Fruit fly (Drosophila melanogaster) whole organism, embryonic: ENCODE data around the gene RhoGAP93B.

Experiments used
- Asciz ChIP-seq: fragments of 200-800 bp; sonication (Bioruptor generic); optimal IDR thresholded peaks from 2 replicates; lab custom pipeline; 2017; ENCODE audit warnings: missing biosample characterization, mild to moderate bottlenecking, missing genetic modification characterization, missing genetic modification reagents
- BtbVII ChIP-seq: fragments of 200-800 bp; sonication (Bioruptor generic); optimal IDR thresholded peaks from 3 replicates; lab custom pipeline; 2017; ENCODE audit warnings: missing biosample characterization, mild to moderate bottlenecking, missing genetic modification characterization
- CG10565 ChIP-seq: fragments of 200-800 bp; sonication (Bioruptor generic); optimal IDR thresholded peaks from 3 replicates; lab custom pipeline; 2016; ENCODE audit warnings: missing biosample characterization, mild to moderate bottlenecking, missing genetic modification characterization
- CG12219 ChIP-seq: fragments of 200-800 bp; sonication (Bioruptor generic); optimal IDR thresholded peaks from 3 replicates; lab custom pipeline; 2018; ENCODE audit warnings: missing biosample characterization, mild to moderate bottlenecking, missing genetic modification characterization
- CG12391 ChIP-seq: fragments of 200-800 bp; sonication (Bioruptor generic); optimal IDR thresholded peaks from 3 replicates; lab custom pipeline; 2018; ENCODE audit warnings: missing biosample characterization, mild to moderate bottlenecking, missing genetic modification characterization, moderate library complexity
- CG14860 ChIP-seq: fragments of 200-800 bp; sonication (Bioruptor generic); IDR thresholded peaks from 3 replicates; pipeline ENCODE4 v1.3.6; 2022; ENCODE audit warnings: missing biosample characterization, missing genetic modification characterization; ENCODE audit not compliant: partially characterized antibody
- CG15011 ChIP-seq: fragments of 200-800 bp; sonication (Bioruptor generic); optimal IDR thresholded peaks from 3 replicates; lab custom pipeline; 2018; ENCODE audit warnings: missing biosample characterization, mild to moderate bottlenecking, missing genetic modification characterization
- CG15479 ChIP-seq: fragments of 200-800 bp; sonication (Bioruptor generic); optimal IDR thresholded peaks from 3 replicates; lab custom pipeline; 2019; ENCODE audit warnings: missing biosample characterization, mild to moderate bottlenecking, missing genetic modification characterization, moderate library complexity
- CG1792 ChIP-seq: fragments of 200-800 bp; sonication (Bioruptor generic); optimal IDR thresholded peaks from 2 replicates; lab custom pipeline; 2016; ENCODE audit warnings: missing biosample characterization, missing genetic modification characterization
- CG18011 ChIP-seq: fragments of 200-800 bp; sonication (Bioruptor generic); optimal IDR thresholded peaks from 2 replicates; lab custom pipeline; 2017; ENCODE audit warnings: missing biosample characterization, missing genetic modification characterization, mild to moderate bottlenecking, moderate library complexity, missing genotype
- CG18619 ChIP-seq: fragments of 200-800 bp; sonication (Bioruptor generic); optimal IDR thresholded peaks from 3 replicates; lab custom pipeline; 2017; ENCODE audit warnings: missing biosample characterization, mild to moderate bottlenecking, missing genetic modification characterization
- CG2129 ChIP-seq: fragments of 200-800 bp; sonication (Bioruptor generic); IDR thresholded peaks from 2 replicates; pipeline ENCODE4 v1.3.6; 2022; ENCODE audit warnings: missing biosample characterization, missing genetic modification characterization; ENCODE audit not compliant: partially characterized antibody
- CG2199 ChIP-seq: fragments of 200-800 bp; sonication (Bioruptor generic); IDR thresholded peaks from 3 replicates; pipeline ENCODE4 v1.3.6; 2022; ENCODE audit warnings: missing biosample characterization, missing genetic modification characterization
- CG2889 ChIP-seq: fragments of 200-800 bp; sonication (Bioruptor generic); IDR thresholded peaks from 3 replicates; pipeline ENCODE4 v1.3.6; 2022; ENCODE audit warnings: missing biosample characterization, missing genetic modification characterization
- CG30431 ChIP-seq: fragments of 200-800 bp; sonication (Bioruptor generic); optimal IDR thresholded peaks from 2 replicates; lab custom pipeline; 2017; ENCODE audit warnings: missing biosample characterization, missing genetic modification characterization
- CG31441 ChIP-seq: fragments of 200-800 bp; sonication (Bioruptor generic); IDR thresholded peaks from 2 replicates; pipeline ENCODE4 v1.3.6; 2022; ENCODE audit warnings: missing biosample characterization, missing genetic modification characterization
- CG34422 ChIP-seq: fragments of 200-800 bp; sonication (Bioruptor generic); IDR thresholded peaks from 3 replicates; pipeline ENCODE4 v1.3.6; 2022; ENCODE audit warnings: missing biosample characterization, missing genetic modification characterization
- CG43689 ChIP-seq: fragments of 200-800 bp; sonication (Bioruptor generic); IDR thresholded peaks from 2 replicates; pipeline ENCODE4 v1.3.6; 2022; ENCODE audit warnings: missing biosample characterization, missing genetic modification characterization
- CG4730 ChIP-seq: fragments of 200-800 bp; sonication (Bioruptor generic); IDR thresholded peaks from 2 replicates; pipeline ENCODE4 v1.3.6; 2022; ENCODE audit warnings: missing biosample characterization, missing genetic modification characterization
- CG9797 ChIP-seq: fragments of 200-800 bp; sonication (Bioruptor generic); optimal IDR thresholded peaks from 3 replicates; lab custom pipeline; 2018; ENCODE audit warnings: missing biosample characterization, mild to moderate bottlenecking, missing genetic modification characterization
- D ChIP-seq, 2 experiments: fragments of 200-800 bp in 1 of 2; fragments of >200 bp in 1 of 2; sonication (Bioruptor generic) in 1 of 2; optimal IDR thresholded peaks; 2 replicates in 1 of 2; 3 replicates in 1 of 2; lab custom pipeline; 2017; ENCODE audit warnings: mild to moderate bottlenecking in 1 of 2, missing biosample characterization in 1 of 2, missing genetic modification characterization in 1 of 2, missing genetic modification reagents in 1 of 2
- Dbx ChIP-seq: fragments of 200-800 bp; sonication (Bioruptor generic); IDR thresholded peaks from 3 replicates; pipeline ENCODE4 v1.3.6; 2022; ENCODE audit warnings: missing biosample characterization, missing genetic modification characterization
- Eip74EF ChIP-seq, 2 experiments: fragments of 200-800 bp in 1 of 2; fragments of >200 bp in 1 of 2; sonication (Bioruptor generic) in 1 of 2; optimal IDR thresholded peaks; 2 replicates each; lab custom pipeline; 2017 to 2019; ENCODE audit warnings: missing biosample characterization in 2 of 2, missing genetic modification characterization in 2 of 2, mild to moderate bottlenecking in 1 of 2, moderate library complexity in 1 of 2
- Hmr ChIP-seq: fragments of 200-800 bp; sonication (Bioruptor generic); optimal IDR thresholded peaks from 3 replicates; lab custom pipeline; 2017; ENCODE audit warnings: mild to moderate bottlenecking, missing biosample characterization, missing genetic modification reagents, missing genetic modification characterization
- Hmx ChIP-seq: fragments of 200-800 bp; sonication (Bioruptor generic); optimal IDR thresholded peaks from 2 replicates; lab custom pipeline; 2016; ENCODE audit warnings: missing biosample characterization, missing genetic modification characterization
- Lpt ChIP-seq: fragments of >200 bp; optimal IDR thresholded peaks from 2 replicates; lab custom pipeline; 2018; ENCODE audit warnings: missing biosample characterization, missing genetic modification characterization
- Nf-YC ChIP-seq: fragments of 200-800 bp; optimal IDR thresholded peaks from 3 replicates; lab custom pipeline; 2019; ENCODE audit warnings: missing biosample characterization, mild to moderate bottlenecking, missing genetic modification characterization, moderate library complexity
- Sin3A ChIP-seq: fragments of >200 bp; optimal IDR thresholded peaks from 2 replicates; lab custom pipeline; 2018
- Sox102F ChIP-seq: fragments of 200-800 bp; sonication (Bioruptor generic); optimal IDR thresholded peaks from 2 replicates; lab custom pipeline; 2018; ENCODE audit warnings: missing biosample characterization, mild to moderate bottlenecking, missing genetic modification characterization, moderate library complexity
- Stat92E ChIP-seq, 3 experiments: fragments of >200 bp in 2 of 3; fragments of 200-800 bp in 1 of 3; sonication (Bioruptor generic) in 1 of 3; optimal IDR thresholded peaks; 2 replicates each; lab custom pipeline; 2017 to 2019; ENCODE audit warnings: missing biosample characterization in 3 of 3, missing genetic modification characterization in 3 of 3, mild to moderate bottlenecking in 1 of 3, moderate library complexity in 1 of 3
- abd-A ChIP-seq: fragments of 200-800 bp; sonication (Bioruptor generic); optimal IDR thresholded peaks from 3 replicates; lab custom pipeline; 2019; ENCODE audit warnings: missing biosample characterization, mild to moderate bottlenecking, missing genetic modification characterization, moderate library complexity
- dysf ChIP-seq: fragments of 200-800 bp; sonication (Bioruptor generic); IDR thresholded peaks from 3 replicates; pipeline ENCODE4 v1.3.6; 2022; ENCODE audit warnings: missing biosample characterization, missing genetic modification characterization
- exex ChIP-seq: fragments of 200-800 bp; sonication (Bioruptor generic); optimal IDR thresholded peaks from 4 replicates; lab custom pipeline; 2018; ENCODE audit warnings: missing biosample characterization, mild to moderate bottlenecking, missing genetic modification characterization, moderate library complexity
- fu2 ChIP-seq: fragments of 200-800 bp; sonication (Bioruptor generic); optimal IDR thresholded peaks from 2 replicates; lab custom pipeline; 2016; ENCODE audit warnings: missing biosample characterization, missing genetic modification characterization
- grn ChIP-seq: fragments of 200-800 bp; sonication (Bioruptor generic); optimal IDR thresholded peaks from 3 replicates; lab custom pipeline; 2017; ENCODE audit warnings: missing biosample characterization, missing genetic modification characterization
- insv ChIP-seq, 2 experiments: fragments of 200-800 bp; sonication (Bioruptor generic); optimal IDR thresholded peaks; 3 replicates each; lab custom pipeline; 2016 to 2018; ENCODE audit warnings: missing biosample characterization in 2 of 2, missing genetic modification characterization in 2 of 2
- jumu ChIP-seq: fragments of 200-800 bp; sonication (Bioruptor generic); optimal IDR thresholded peaks from 3 replicates; lab custom pipeline; 2016; ENCODE audit warnings: missing biosample characterization, missing genetic modification characterization
- ken ChIP-seq: fragments of 200-800 bp; sonication (Bioruptor generic); IDR thresholded peaks from 3 replicates; pipeline ENCODE4 v1.3.6; 2022; ENCODE audit warnings: missing biosample characterization, missing genetic modification characterization
- knrl ChIP-seq: fragments of 200-800 bp; sonication (Bioruptor generic); IDR thresholded peaks from 3 replicates; pipeline ENCODE4 v1.3.6; 2022; ENCODE audit warnings: missing biosample characterization, missing genetic modification characterization; ENCODE audit not compliant: partially characterized antibody
- nmo ChIP-seq: fragments of 200-800 bp; sonication (Bioruptor generic); optimal IDR thresholded peaks from 2 replicates; lab custom pipeline; 2018; ENCODE audit warnings: missing biosample characterization, mild to moderate bottlenecking, missing genetic modification characterization, moderate library complexity
- odd ChIP-seq: fragments of 200-800 bp; sonication (Bioruptor generic); optimal IDR thresholded peaks from 2 replicates; lab custom pipeline; 2017; ENCODE audit warnings: missing biosample characterization, mild to moderate bottlenecking, missing genetic modification characterization
- psq ChIP-seq: fragments of 200-800 bp; sonication (Bioruptor generic); optimal IDR thresholded peaks from 2 replicates; lab custom pipeline; 2017; ENCODE audit warnings: missing biosample characterization, missing genetic modification characterization
- run ChIP-seq: fragments of 200-800 bp; sonication (Bioruptor generic); optimal IDR thresholded peaks from 3 replicates; lab custom pipeline; 2018; ENCODE audit warnings: missing biosample characterization, mild to moderate bottlenecking, missing genetic modification characterization
- sd ChIP-seq: fragments of 200-800 bp; sonication (Bioruptor generic); optimal IDR thresholded peaks from 3 replicates; lab custom pipeline; 2018; ENCODE audit warnings: missing biosample characterization, mild to moderate bottlenecking, missing genetic modification characterization, moderate library complexity
- sima ChIP-seq: fragments of 200-800 bp; sonication (Bioruptor generic); optimal IDR thresholded peaks from 2 replicates; lab custom pipeline; 2016; ENCODE audit warnings: missing biosample characterization, missing genetic modification characterization
- sob ChIP-seq: fragments of 200-800 bp; sonication (Bioruptor generic); IDR thresholded peaks from 2 replicates; pipeline ENCODE4 v1.3.6; 2022; ENCODE audit warnings: missing biosample characterization, missing genetic modification characterization
- tgo ChIP-seq: fragments of 200-800 bp; sonication (Bioruptor generic); IDR thresholded peaks from 3 replicates; pipeline ENCODE4 v1.3.6; 2022; ENCODE audit warnings: missing biosample characterization, missing genetic modification characterization
- tio ChIP-seq: fragments of 200-800 bp; sonication (Bioruptor generic); optimal IDR thresholded peaks from 2 replicates; lab custom pipeline; 2017; ENCODE audit warnings: missing biosample characterization, missing genetic modification characterization, inconsistent platforms
- unpg ChIP-seq: fragments of 200-800 bp; sonication (Bioruptor generic); optimal IDR thresholded peaks from 3 replicates; lab custom pipeline; 2018; ENCODE audit warnings: missing biosample characterization, mild to moderate bottlenecking, missing genetic modification characterization, moderate library complexity
- wek ChIP-seq: fragments of 200-800 bp; sonication (Bioruptor generic); optimal IDR thresholded peaks from 3 replicates; lab custom pipeline; 2018; ENCODE audit warnings: missing biosample characterization, mild to moderate bottlenecking, missing genetic modification characterization, moderate library complexity

Gene RhoGAP93B

dm6 chr3R:21111046-21111480 is 13.4 kb upstream of the RhoGAP93B start, which contains the start of gene Rab11 (continued):
- TF ChIP-seq CG15011 (GFP tag; lab: Kevin White, UChicago): no peak
- peak; percentile 59; the same call in 1 of the 2 replicates for TF ChIP-seq CG31441 (GFP tag; lab: Robert Waterston, UW)
- peak; percentile 26 for TF ChIP-seq CG18619 (GFP tag; lab: Kevin White, UChicago)
- no peak for TF ChIP-seq Eip74EF (GFP tag; optimal IDR thresholded peaks at IDR 0.05; lab: Kevin White, UChicago)
- TF ChIP-seq odd (GFP tag; lab: Kevin White, UChicago): no peak
- TF ChIP-seq sima (GFP tag; lab: Kevin White, UChicago): no peak
- no peak for TF ChIP-seq CG34422 (GFP tag; lab: Robert Waterston, UW)
- no peak for TF ChIP-seq BtbVII (GFP tag; lab: Kevin White, UChicago)
- no peak for TF ChIP-seq psq (GFP tag; lab: Kevin White, UChicago)
- TF ChIP-seq Nf-YC: peak; percentile 55
- peak; percentile 2 for TF ChIP-seq unpg (GFP tag; lab: Kevin White, UChicago)
- TF ChIP-seq run (tag; lab: Kevin White, UChicago): no peak
- TF ChIP-seq CG2199 (GFP tag; lab: Robert Waterston, UW): no peak
- TF ChIP-seq sob (GFP tag; lab: Robert Waterston, UW): peak; percentile 37; the same call in 1 of the 2 replicates
- TF ChIP-seq Stat92E (GFP tag; optimal IDR thresholded peaks at IDR 0.05; lab: Kevin White, UChicago): no peak
- no peak for TF ChIP-seq Lpt (GFP tag; lab: Kevin White, UChicago)
- TF ChIP-seq tio (GFP tag; lab: Kevin White, UChicago): no peak
- peak in 1 of 2 experiments; percentile 31 for TF ChIP-seq insv (GFP tag; optimal IDR thresholded peaks at IDR 0.05; lab: Kevin White, UChicago)
- peak; percentile 77 for TF ChIP-seq CG2129
- TF ChIP-seq Dbx (GFP tag; lab: Robert Waterston, UW): peak; percentile 57; the same call in 2 of the 3 replicates
- TF ChIP-seq ken (GFP tag; lab: Robert Waterston, UW): no peak
- TF ChIP-seq abd-A (tag; lab: Kevin White, UChicago): no peak
- TF ChIP-seq CG2889 (GFP tag; lab: Robert Waterston, UW): no peak
- TF ChIP-seq CG30431: no peak
- TF ChIP-seq CG10565 (GFP tag; lab: Kevin White, UChicago): no peak
- peak; percentile 51 for TF ChIP-seq exex (tag; lab: Kevin White, UChicago)
- no peak for TF ChIP-seq CG12219 (GFP tag; lab: Kevin White, UChicago)
- TF ChIP-seq CG43689 (GFP tag; lab: Robert Waterston, UW): no peak
- TF ChIP-seq tgo (GFP tag; lab: Robert Waterston, UW): peak; percentile 43; the same call in 2 of the 3 replicates
- TF ChIP-seq grn (GFP tag; lab: Kevin White, UChicago): no peak
- TF ChIP-seq CG18011 (GFP tag; lab: Kevin White, UChicago): peak; percentile 9
- TF ChIP-seq CG14860 (GFP tag; lab: Robert Waterston, UW): peak; percentile 86
- peak; percentile 25 for TF ChIP-seq jumu
- TF ChIP-seq fu2 (GFP tag; lab: Kevin White, UChicago): peak; percentile 20
- peak; percentile 67 for TF ChIP-seq Hmr (GFP tag; lab: Kevin White, UChicago)
- peak; percentile 77 for TF ChIP-seq CG12391 (tag; lab: Kevin White, UChicago)
- peak; percentile 75 for TF ChIP-seq nmo (GFP tag; lab: Kevin White, UChicago)
- TF ChIP-seq CG9797 (GFP tag; lab: Kevin White, UChicago): peak; percentile 17
- peak; percentile 47 for TF ChIP-seq Sox102F (GFP tag; lab: Kevin White, UChicago)
- TF ChIP-seq dysf (GFP tag; lab: Robert Waterston, UW): peak; percentile 43; the same call in 2 of the 3 replicates
- TF ChIP-seq CG1792 (GFP tag; lab: Kevin White, UChicago): no peak
- TF ChIP-seq Hmx (GFP tag; lab: Kevin White, UChicago): peak; percentile 14
- peak; percentile 21 for TF ChIP-seq sd (tag; lab: Kevin White, UChicago)
- no peak for TF ChIP-seq wek (GFP tag; lab: Kevin White, UChicago)
- TF ChIP-seq knrl (GFP tag; lab: Robert Waterston, UW): peak; percentile 96
- no peak for TF ChIP-seq CG15479 (GFP tag; lab: Kevin White, UChicago)
- no peak for TF ChIP-seq CG4730 (GFP tag; lab: Robert Waterston, UW)
- TF ChIP-seq D (optimal IDR thresholded peaks at IDR 0.05; lab: Kevin White, UChicago): no peak
- no peak for TF ChIP-seq D (GFP tag; optimal IDR thresholded peaks at IDR 0.05; lab: Kevin White, UChicago)
- peak; percentile 23 for TF ChIP-seq Sin3A (lab: Kevin White, UChicago)
- TF ChIP-seq Asciz (GFP tag; lab: Kevin White, UChicago): peak; percentile 40
